Worm (Caenorhabditis elegans): ENCODE measurements around the gene prp-38.

prp-38 gene

DNA sequence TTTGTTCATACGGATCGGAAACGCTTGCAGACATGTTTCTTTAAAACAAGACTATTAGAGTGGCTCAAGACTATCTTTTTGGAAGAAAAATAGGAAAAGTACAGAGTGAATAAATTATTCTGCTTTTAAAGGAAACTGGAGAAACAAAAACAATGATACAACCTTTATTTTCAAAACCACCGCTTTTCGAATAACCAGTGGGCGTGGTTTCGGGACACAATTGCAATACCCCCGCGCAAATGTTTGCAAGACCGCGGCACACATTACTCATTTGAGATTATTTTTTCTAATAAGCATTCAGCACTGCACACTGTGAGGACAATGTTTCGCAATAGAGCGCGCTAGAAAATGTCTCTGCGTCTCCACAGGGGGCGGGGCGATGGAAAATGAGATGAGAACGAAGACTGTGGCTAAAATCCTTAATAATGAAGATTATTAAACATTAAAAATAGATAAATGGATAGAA is 2.1 kb upstream of the prp-38 start, which contains the start of gene plrg-1 (continued):
- TF ChIP-seq ztf-16 (tag; optimal IDR thresholded peaks at IDR 0.05) (peak; percentile 87), ceh-9 (tag; optimal IDR thresholded peaks at IDR 0.05) (no peak), fkh-10 (GFP tag; optimal IDR thresholded peaks at IDR 0.05) (peak; percentile 22), madf-2 (tag; optimal IDR thresholded peaks at IDR 0.05) (peak; percentile 79), ref-2 (tag; optimal IDR thresholded peaks at IDR 0.05) (peak; percentile 89), K09A11.1 (tag; optimal IDR thresholded peaks at IDR 0.05; ENCODE audit: insufficient read depth) (peak; percentile 91), sox-4 (tag; optimal IDR thresholded peaks at IDR 0.05) (peak; percentile 85), Y22D7AL.16 (tag; optimal IDR thresholded peaks at IDR 0.05) (peak; percentile 63), unc-3 (GFP tag; conservative IDR thresholded peaks at IDR 0.05) (peak; percentile 86), unc-3 (tag; optimal IDR thresholded peaks at IDR 0.05) (peak; percentile 86), K02D7.2 (tag; optimal IDR thresholded peaks at IDR 0.05) (peak; percentile 67), gmeb-2 (tag; optimal IDR thresholded peaks at IDR 0.05) (peak; percentile 71), ceh-22 (tag; optimal IDR thresholded peaks at IDR 0.05) (peak; percentile 71), hlh-8 (tag; optimal IDR thresholded peaks at IDR 0.05) (peak; percentile 78), C38D4.7 (GFP tag; optimal IDR thresholded peaks at IDR 0.05) (peak; percentile 74), ttx-3 (tag; optimal IDR thresholded peaks at IDR 0.05) (peak; percentile 83), pax-1 (tag; optimal IDR thresholded peaks at IDR 0.05) (peak; percentile 49), ceh-2 (tag; optimal IDR thresholded peaks at IDR 0.05) (peak; percentile 88), hlh-15 (tag; optimal IDR thresholded peaks at IDR 0.05) (peak; percentile 67), odd-2 (tag; optimal IDR thresholded peaks at IDR 0.05) (peak; percentile 37), elt-2 (tag; optimal IDR thresholded peaks at IDR 0.05) (peak; percentile 92), ceh-6 (GFP tag; optimal IDR thresholded peaks at IDR 0.05) (peak; percentile 82), pha-2 (tag; optimal IDR thresholded peaks at IDR 0.05) (peak; percentile 82), ceh-30 (tag; optimal IDR thresholded peaks at IDR 0.05) (no peak), rnt-1 (tag; optimal IDR thresholded peaks at IDR 0.05) (peak; percentile 90), nhr-232 (tag; optimal IDR thresholded peaks at IDR 0.05) (peak; percentile 75), lim-6 (tag; optimal IDR thresholded peaks at IDR 0.05) (peak; percentile 74), elt-4 (tag; optimal IDR thresholded peaks at IDR 0.05) (no peak), pat-9 (tag; optimal IDR thresholded peaks at IDR 0.05) (peak; percentile 83), sox-2 (GFP tag; IDR thresholded peaks at IDR 0.05) (peak; percentile 91), ets-4 (tag; optimal IDR thresholded peaks at IDR 0.05) (peak; percentile 60), nfya-1 (tag; optimal IDR thresholded peaks at IDR 0.05) (peak; percentile 91), tbx-2 (tag; optimal IDR thresholded peaks at IDR 0.05) (peak; percentile 92)

DNA sequence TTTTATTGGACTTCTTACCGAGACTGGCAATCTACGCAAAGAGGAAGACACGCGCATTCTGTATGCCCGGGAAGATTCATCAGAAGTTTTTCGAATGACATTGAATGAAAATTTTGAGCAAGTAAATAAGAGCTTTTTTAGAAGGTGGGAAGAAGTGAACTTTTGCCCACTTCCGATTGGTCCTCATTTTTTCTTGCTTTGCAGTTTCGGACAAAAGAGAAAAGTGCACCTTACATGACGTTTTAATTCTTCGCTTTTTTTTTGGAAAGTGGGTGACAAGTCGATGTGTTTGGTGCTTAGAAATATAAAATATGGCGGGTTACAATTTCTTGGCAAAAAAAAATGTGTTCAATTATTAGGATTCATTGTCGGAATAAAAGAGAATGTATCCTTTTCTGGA is 1.5 kb downstream of the prp-38 start, which contains the start of gene secs-1:
secs-1 (minus strand) TSS at position 101 of the 400 bp plus-strand sequence.
- TF ChIP-seq K09A11.1 (tag; optimal IDR thresholded peaks at IDR 0.05; ENCODE audit: insufficient read depth): no peak
- TF ChIP-seq nhr-11 (tag; optimal IDR thresholded peaks at IDR 0.05): no peak
- no peak for TF ChIP-seq T23F11.4 (GFP tag; optimal IDR thresholded peaks at IDR 0.05)
- TF ChIP-seq nhr-232 (tag; optimal IDR thresholded peaks at IDR 0.05): no peak

DNA sequence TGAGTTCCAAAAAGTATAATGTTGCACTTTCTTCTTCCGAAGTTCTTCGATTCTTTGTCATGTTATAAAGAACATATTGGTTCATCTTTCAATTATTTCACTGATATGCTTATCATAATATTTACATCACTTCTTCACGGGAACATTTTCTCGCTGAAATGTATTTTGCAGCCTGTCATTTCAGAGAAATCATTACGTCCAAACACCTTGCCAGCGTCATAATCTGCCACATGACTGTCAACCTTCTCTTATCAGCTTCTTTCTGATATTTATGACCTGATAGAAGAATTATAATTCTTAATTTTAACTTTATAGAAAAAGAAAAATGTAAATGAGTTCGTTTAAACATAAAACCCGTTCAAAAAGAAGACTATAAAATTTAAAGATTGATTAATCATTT is 3.8 kb downstream of the prp-38 start:
- TF ChIP-seq elt-2 (tag; optimal IDR thresholded peaks at IDR 0.05) (peak; percentile 46), odd-2 (tag; optimal IDR thresholded peaks at IDR 0.05) (no peak), gmeb-2 (tag; optimal IDR thresholded peaks at IDR 0.05) (no peak), ceh-22 (tag; optimal IDR thresholded peaks at IDR 0.05) (no peak)

ce11 chrV:10801154-10801553 is 4.7 kb downstream of the prp-38 start, which contains the start of gene D1054.18:
Gene D1054.18, minus strand, starts transcription at chrV:10801198.
- TF ChIP-seq elt-2 (tag; optimal IDR thresholded peaks at IDR 0.05) (no peak), tbx-2 (tag; optimal IDR thresholded peaks at IDR 0.05) (no peak), hlh-15 (tag; optimal IDR thresholded peaks at IDR 0.05) (no peak), syd-9 (tag; optimal IDR thresholded peaks at IDR 0.05) (no peak), che-1 (tag; optimal IDR thresholded peaks at IDR 0.05) (no peak), rnt-1 (tag; optimal IDR thresholded peaks at IDR 0.05) (no peak), pha-4 (tag; optimal IDR thresholded peaks at IDR 0.05) (no peak), pat-9 (tag; optimal IDR thresholded peaks at IDR 0.05) (no peak), ceh-48 (tag; optimal IDR thresholded peaks at IDR 0.05) (no peak)
